Worm (Caenorhabditis elegans) whole organism, late embryonic: ENCODE results near the gene srw-100.

Source experiments
- K09A11.1 ChIP-seq: sonication (generic microtip); optimal IDR thresholded peaks from 2 replicates; lab custom pipeline; 2017; ENCODE audit warnings: antibody characterized with exemption, mild to moderate bottlenecking, missing genetic modification characterization, missing compliant biosample characterization; ENCODE audit not compliant: insufficient read depth
- ceh-14 ChIP-seq: sonication (generic microtip); optimal IDR thresholded peaks from 2 replicates; lab custom pipeline; 2016; ENCODE audit warnings: missing genotype, missing genetic modification characterization, missing compliant biosample characterization
- ceh-6 ChIP-seq: fragments of 200-800 bp; sonication (Bioruptor generic); optimal IDR thresholded peaks from 2 replicates; lab custom pipeline; 2018; ENCODE audit warnings: mild to moderate bottlenecking, missing genetic modification characterization, missing compliant biosample characterization
- ceh-9 ChIP-seq: sonication (generic microtip); optimal IDR thresholded peaks from 2 replicates; lab custom pipeline; 2016; ENCODE audit warnings: mild to moderate bottlenecking, missing genetic modification characterization, inconsistent platforms, missing compliant biosample characterization
- fkh-10 ChIP-seq: fragments of 150-350 bp; optimal IDR thresholded peaks from 2 replicates; lab custom pipeline; 2014; ENCODE audit warnings: missing biosample characterization, missing genetic modification reagents, missing genetic modification characterization
- nhr-11 ChIP-seq: fragments of 150-350 bp; optimal IDR thresholded peaks from 2 replicates; lab custom pipeline; 2014; ENCODE audit warnings: missing biosample characterization, missing genetic modification characterization
- pqm-1 ChIP-seq: sonication (generic microtip); optimal IDR thresholded peaks from 2 replicates; lab custom pipeline; 2016; ENCODE audit warnings: missing genetic modification characterization, missing compliant biosample characterization
- pros-1 ChIP-seq: fragments of 150-350 bp; optimal IDR thresholded peaks from 2 replicates; lab custom pipeline; 2014; ENCODE audit warnings: missing biosample characterization, missing genetic modification reagents, missing genetic modification characterization
- ref-2 ChIP-seq: sonication (generic microtip); optimal IDR thresholded peaks from 2 replicates; lab custom pipeline; 2016; ENCODE audit warnings: missing genetic modification characterization, missing compliant biosample characterization

DNA sequence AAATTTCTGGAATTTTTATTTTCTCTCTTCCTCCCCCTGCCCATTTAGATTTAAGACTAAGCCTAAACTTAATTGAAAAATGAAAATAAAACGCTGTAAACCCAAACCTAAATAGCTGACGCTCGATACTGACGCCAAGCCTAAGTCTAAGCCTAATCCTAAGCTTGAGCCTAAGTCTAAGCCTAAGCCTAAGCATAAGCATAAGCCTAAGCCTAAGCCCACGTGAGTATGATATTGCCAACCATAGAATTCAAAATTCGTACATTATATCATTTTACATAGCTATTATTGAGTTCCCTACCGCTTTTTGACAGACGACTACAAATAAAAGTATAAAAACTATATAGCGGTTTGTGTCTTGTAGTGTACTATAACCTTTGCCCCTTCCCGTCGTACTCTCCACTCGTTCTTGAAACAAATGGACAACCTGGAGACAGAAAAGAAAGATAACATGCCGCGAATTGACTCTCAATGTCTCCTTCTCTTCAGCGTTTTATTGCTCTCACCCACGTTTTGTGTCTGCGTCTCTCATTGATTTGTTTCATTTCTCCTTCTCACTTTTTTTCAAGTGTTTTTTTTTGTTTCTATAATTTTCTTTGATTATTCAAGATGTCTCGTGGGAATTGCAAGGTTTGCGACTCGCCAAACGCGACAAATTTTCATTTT, 32.3 kb downstream of the srw-100 start, which contains the start of gene nhr-256:
- TF ChIP-seq pqm-1 (tag; lab: Kevin White, UChicago) = peak; percentile 2
- no peak for TF ChIP-seq fkh-10 (GFP tag; lab: Kevin White, UChicago)
- TF ChIP-seq ref-2 (tag; lab: Kevin White, UChicago) = no peak
- TF ChIP-seq ceh-9 (tag; lab: Kevin White, UChicago) = no peak
- no peak for TF ChIP-seq ceh-14 (tag; lab: Kevin White, UChicago)
- TF ChIP-seq nhr-11 (tag; lab: Kevin White, UChicago) = no peak
- no peak for TF ChIP-seq K09A11.1 (tag; lab: Kevin White, UChicago)
- no peak for TF ChIP-seq pros-1 (tag; lab: Kevin White, UChicago)
- no peak for TF ChIP-seq ceh-6 (GFP tag; lab: Kevin White, UChicago)
